Fruit fly (Drosophila melanogaster): ENCODE measurements around the gene CG14564.

The CG14564 gene

dm6 chr3L:21756857-21757256 is at the start of gene CG14564:
Gene CG14564 (plus strand): TSS chr3L:21757157.
- no peak for TF ChIP-seq CTCF (optimal IDR thresholded peaks at IDR 0.05)
- no peak for TF ChIP-seq CG8478 (optimal IDR thresholded peaks at IDR 0.05)

dm6 chr3L:21709785-21710591 is 47.0 kb upstream of the CG14564 start:
- TF ChIP-seq CTCF (optimal IDR thresholded peaks at IDR 0.05) (no peak), CG8478 (optimal IDR thresholded peaks at IDR 0.05) (no peak)

dm6 chr3L:21715974-21716373 is 41.0 kb upstream of the CG14564 start:
- TF ChIP-seq CG8478 (optimal IDR thresholded peaks at IDR 0.05) (no peak), CTCF (optimal IDR thresholded peaks at IDR 0.05) (no peak)

- no peak for TF ChIP-seq CG8478 (optimal IDR thresholded peaks at IDR 0.05)
- no peak for TF ChIP-seq CTCF (optimal IDR thresholded peaks at IDR 0.05)
Observed at dm6 chr3L:21718233-21718632, 38.7 kb upstream of the CG14564 start.

- TF ChIP-seq CTCF (optimal IDR thresholded peaks at IDR 0.05) = no peak
- TF ChIP-seq CG8478 (optimal IDR thresholded peaks at IDR 0.05) = no peak
Observed at dm6 chr3L:21720869-21721268, 36.1 kb upstream of the CG14564 start.

- TF ChIP-seq CTCF (optimal IDR thresholded peaks at IDR 0.05) (no peak), CG8478 (optimal IDR thresholded peaks at IDR 0.05) (no peak)
Observed at dm6 chr3L:21727013-21727727, 29.8 kb upstream of the CG14564 start.

- TF ChIP-seq CTCF (optimal IDR thresholded peaks at IDR 0.05) (no peak), CG8478 (optimal IDR thresholded peaks at IDR 0.05) (no peak)
Observed at dm6 chr3L:21727728-21728124, 29.2 kb upstream of the CG14564 start.

- TF ChIP-seq CTCF (optimal IDR thresholded peaks at IDR 0.05) (peak in 1 of 2 experiments; percentile 41), CG8478 (optimal IDR thresholded peaks at IDR 0.05) (no peak)
Observed at dm6 chr3L:21728616-21729047, 28.3 kb upstream of the CG14564 start, which contains the start of the genes CG11247 and Polr2H. Gene CG11247 (minus strand): TSS chr3L:21728806. Gene Polr2H (plus strand): TSS chr3L:21728932.

- TF ChIP-seq CG8478 (optimal IDR thresholded peaks at IDR 0.05) (no peak), CTCF (optimal IDR thresholded peaks at IDR 0.05) (no peak)
Observed at dm6 chr3L:21730354-21730753, 26.6 kb upstream of the CG14564 start, which contains the start of gene CG14570. Gene CG14570 (minus strand): TSS chr3L:21730454.

dm6 chr3L:21731104-21731600 is 25.8 kb upstream of the CG14564 start, which contains the start of gene CG14569:
Gene CG14569 (minus strand): TSS chr3L:21731550.
- TF ChIP-seq CTCF (optimal IDR thresholded peaks at IDR 0.05) = no peak
- TF ChIP-seq CG8478 (optimal IDR thresholded peaks at IDR 0.05) = no peak

- TF ChIP-seq CTCF (optimal IDR thresholded peaks at IDR 0.05) (no peak), CG8478 (optimal IDR thresholded peaks at IDR 0.05) (no peak)
Observed at dm6 chr3L:21733387-21733786, 23.6 kb upstream of the CG14564 start, which contains the start of gene CG14568. Gene CG14568 (minus strand): TSS chr3L:21733487.

dm6 chr3L:21733799-21734198 is 23.2 kb upstream of the CG14564 start, which contains the start of gene CG14573:
Gene CG14573 (plus strand): TSS chr3L:21734099.
- TF ChIP-seq CTCF (optimal IDR thresholded peaks at IDR 0.05) (no peak), CG8478 (optimal IDR thresholded peaks at IDR 0.05) (no peak)

dm6 chr3L:21738175-21739016 is 18.6 kb upstream of the CG14564 start, which contains the start of gene CG14567:
Gene CG14567 (minus strand): TSS chr3L:21738430.
- TF ChIP-seq CTCF (optimal IDR thresholded peaks at IDR 0.05) (no peak), CG8478 (optimal IDR thresholded peaks at IDR 0.05) (no peak)

dm6 chr3L:21739017-21739730 is 17.8 kb upstream of the CG14564 start:
- no peak for TF ChIP-seq CG8478 (optimal IDR thresholded peaks at IDR 0.05)
- TF ChIP-seq CTCF (optimal IDR thresholded peaks at IDR 0.05) = no peak

Measured in S2 (cell line).